Worm (Caenorhabditis elegans): ENCODE data around the gene F40G12.11.

DNA sequence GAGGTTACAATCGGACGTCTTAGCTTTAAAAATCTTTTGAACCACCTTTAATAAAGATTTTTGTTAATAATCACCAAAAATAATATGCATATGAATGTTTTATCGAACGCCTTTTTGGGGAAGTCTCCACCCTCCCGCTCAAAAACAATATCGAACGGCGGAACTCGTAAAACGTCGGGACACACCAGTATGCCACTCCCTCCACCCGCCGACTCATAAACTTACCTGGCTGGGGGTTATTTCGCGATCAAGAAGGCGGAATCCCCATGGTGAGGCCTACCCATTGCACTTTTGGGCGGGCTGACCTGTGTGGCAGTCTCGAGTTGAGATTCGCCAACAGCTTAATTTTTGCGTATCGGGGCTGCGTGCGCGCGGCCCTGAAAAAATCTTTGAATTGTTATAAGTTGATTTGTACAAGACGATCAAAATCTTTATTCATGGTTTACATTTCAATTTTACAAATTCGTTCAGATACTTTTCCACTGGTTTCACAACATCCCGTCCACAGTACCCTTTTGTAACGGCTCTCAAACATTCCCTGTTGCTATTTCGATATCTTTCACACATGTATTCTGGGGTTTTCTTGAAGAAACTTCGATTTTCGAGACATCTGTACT, 18.5 kb upstream of the F40G12.11 start:
- TF ChIP-seq F16B12.6 (tag; optimal IDR thresholded peaks at IDR 0.05): no peak
- TF ChIP-seq unc-86 (tag; optimal IDR thresholded peaks at IDR 0.05): no peak
- no peak for TF ChIP-seq lin-15B (tag; optimal IDR thresholded peaks at IDR 0.05)
- no peak for TF ChIP-seq tlp-1 (tag; optimal IDR thresholded peaks at IDR 0.05)
- TF ChIP-seq sox-4 (tag; optimal IDR thresholded peaks at IDR 0.05): no peak
- no peak for TF ChIP-seq mdl-1 (tag; optimal IDR thresholded peaks at IDR 0.05)
